Worm (Caenorhabditis elegans): ENCODE data around the gene coq-3.

DNA sequence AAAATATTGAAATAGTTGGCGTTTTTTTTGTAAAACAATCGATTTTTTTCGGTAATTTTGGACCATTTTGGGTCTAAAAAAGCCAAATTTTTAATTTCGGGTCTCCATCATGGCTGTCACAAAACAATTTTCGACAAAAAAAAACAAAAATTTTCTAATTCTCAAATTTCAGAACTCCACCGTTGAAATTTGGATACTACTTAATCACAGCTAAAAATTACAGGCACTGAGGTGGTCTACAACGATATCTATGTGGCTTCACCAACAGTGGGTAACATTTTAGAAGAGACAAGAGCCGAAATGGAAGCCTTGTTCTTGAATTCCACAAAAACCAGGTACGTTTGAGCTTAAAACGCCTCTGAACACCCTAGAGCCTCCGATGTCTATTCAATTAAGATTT lies 6.2 kb upstream of the coq-3 start, which contains the start of gene Y57G11C.1142:
- TF ChIP-seq jun-1 (tag; optimal IDR thresholded peaks at IDR 0.05), result no peak
- TF ChIP-seq zag-1 (tag; optimal IDR thresholded peaks at IDR 0.05), result no peak
- no peak for TF ChIP-seq snpc-4 (tag; optimal IDR thresholded peaks at IDR 0.05)
- TF ChIP-seq nhr-25 (tag; optimal IDR thresholded peaks at IDR 0.05), result no peak
- no peak for TF ChIP-seq lin-15B (tag; optimal IDR thresholded peaks at IDR 0.05)
- no peak for TF ChIP-seq fos-1 (tag; optimal IDR thresholded peaks at IDR 0.05)
- TF ChIP-seq tbx-2 (tag; optimal IDR thresholded peaks at IDR 0.05), result no peak
- no peak for TF ChIP-seq nfya-1 (tag; optimal IDR thresholded peaks at IDR 0.05; ENCODE audit: insufficient read depth)
